Fruit fly (Drosophila melanogaster): Measurements from ENCODE around the gene TfAP-2.

Gene TfAP-2

DNA sequence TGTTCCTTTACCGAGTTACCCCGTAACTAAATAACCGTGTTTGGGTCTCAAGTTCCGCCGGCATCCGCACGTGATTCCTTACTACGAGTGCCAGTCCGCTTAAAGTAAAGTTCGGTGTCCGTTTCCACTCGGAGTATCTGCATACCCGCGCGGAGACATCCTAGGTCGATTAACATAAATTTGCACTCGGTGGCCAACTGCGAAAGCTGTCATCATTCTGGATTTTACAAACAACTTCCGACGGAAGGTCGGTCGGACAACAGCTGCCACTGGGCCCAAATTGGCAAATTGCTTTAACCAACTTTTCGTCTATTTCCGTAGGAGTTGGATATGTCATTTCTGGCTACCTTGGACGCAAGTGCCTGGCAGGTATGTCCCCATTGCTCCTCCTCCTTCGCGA is at the start of gene TfAP-2:
TfAP-2 (plus strand) TSS at position 301 of the 400 bp plus-strand sequence.
- no peak for TF ChIP-seq psq (optimal IDR thresholded peaks at IDR 0.05)
- no peak for TF ChIP-seq insv (optimal IDR thresholded peaks at IDR 0.05)
- no peak for TF ChIP-seq h (optimal IDR thresholded peaks at IDR 0.05)
- TF ChIP-seq ttk (optimal IDR thresholded peaks at IDR 0.05), result no peak
- TF ChIP-seq Myc (optimal IDR thresholded peaks at IDR 0.05), result no peak
- no peak for TF ChIP-seq Sin3A (optimal IDR thresholded peaks at IDR 0.05)

DNA sequence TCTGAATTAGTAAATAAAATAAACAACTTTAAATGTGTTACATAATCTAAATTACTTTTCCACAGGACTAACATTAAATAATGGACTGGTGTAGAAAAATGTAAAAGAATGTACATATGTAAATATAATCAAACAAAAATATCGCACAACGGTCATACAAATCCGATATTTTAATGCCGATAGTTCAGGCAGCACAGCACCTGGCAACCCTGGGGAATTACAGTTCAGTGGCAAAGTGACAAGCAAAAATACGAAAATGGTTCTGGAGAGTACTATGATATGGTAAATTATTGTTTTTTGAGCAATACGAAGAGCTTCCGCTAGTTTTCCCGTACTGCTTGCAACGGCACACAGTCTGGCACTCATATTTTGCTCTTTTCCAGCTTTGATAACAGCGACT is 49.8 kb upstream of the TfAP-2 start, which contains the start of gene Rpn10:
Rpn10 (plus strand) TSS at position 144 of the 400 bp plus-strand sequence.
- TF ChIP-seq h (optimal IDR thresholded peaks at IDR 0.05), result no peak
- TF ChIP-seq ttk (optimal IDR thresholded peaks at IDR 0.05), result no peak

DNA sequence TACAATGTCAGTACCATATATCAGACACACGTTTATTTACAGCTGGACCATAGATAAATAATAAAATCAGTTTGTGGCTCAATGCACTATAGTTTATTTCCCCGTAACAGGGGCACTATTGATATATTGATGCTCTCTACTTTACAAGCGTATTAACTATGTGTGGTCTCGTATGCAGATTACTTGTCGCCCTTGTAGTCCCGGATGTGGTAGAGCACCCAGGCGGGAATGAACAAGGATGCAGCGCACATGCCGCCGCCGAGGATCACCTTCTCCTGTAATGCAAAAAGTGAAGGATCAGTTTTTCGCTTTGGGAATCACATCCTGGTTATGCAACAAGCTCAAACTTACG is 47.8 kb upstream of the TfAP-2 start:
- TF ChIP-seq h (optimal IDR thresholded peaks at IDR 0.05) (no peak), psq (optimal IDR thresholded peaks at IDR 0.05) (no peak), Myc (optimal IDR thresholded peaks at IDR 0.05) (no peak), insv (optimal IDR thresholded peaks at IDR 0.05) (no peak), Sin3A (optimal IDR thresholded peaks at IDR 0.05) (no peak), ttk (optimal IDR thresholded peaks at IDR 0.05) (no peak)

DNA sequence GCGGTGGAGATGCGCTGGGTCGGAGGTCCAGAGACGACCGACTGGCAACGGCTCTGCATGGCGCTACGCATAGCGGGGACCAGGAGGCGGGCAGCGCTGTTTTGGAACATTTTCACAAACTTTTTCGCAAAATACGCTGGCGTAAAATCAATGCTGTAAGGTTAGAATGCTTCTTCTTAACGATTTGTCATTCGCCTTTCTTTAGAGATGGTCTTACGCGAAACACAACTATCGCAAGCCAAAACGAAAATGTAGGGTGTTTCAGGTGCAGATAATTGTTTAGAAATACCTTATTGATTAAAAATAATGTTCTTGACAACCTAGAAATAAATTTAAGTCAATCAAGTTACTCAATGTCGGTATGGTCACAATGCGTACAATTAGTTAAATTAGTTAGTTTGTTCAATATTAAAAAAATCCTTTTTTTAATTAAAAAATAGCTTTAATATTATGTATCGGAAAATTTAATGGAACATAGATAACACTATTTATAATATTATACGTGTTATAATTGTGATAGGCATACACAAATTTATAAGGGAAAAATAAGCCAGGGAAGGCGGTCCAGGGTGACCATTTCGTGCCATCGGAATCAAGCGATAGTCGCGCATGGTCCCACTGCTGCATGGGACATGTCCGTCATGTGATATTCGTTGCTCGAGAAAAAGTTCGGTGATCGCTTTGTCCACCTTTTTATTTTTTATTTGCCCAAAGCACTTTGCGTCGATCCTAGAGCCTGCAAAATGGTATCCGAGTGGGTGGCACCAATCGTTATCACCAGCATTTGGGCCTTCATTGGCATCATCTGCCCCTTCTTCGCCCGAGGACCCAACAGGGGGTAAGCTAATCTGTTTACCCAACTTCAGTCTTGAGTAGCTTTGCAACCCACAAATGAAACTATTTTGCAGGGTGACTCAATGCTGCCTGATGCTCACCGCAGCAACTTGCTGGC is 47.1 kb upstream of the TfAP-2 start, which contains the start of the genes COX8 and VhaM9.7-b:
COX8 (minus strand) TSS at position 203 of the 952 bp plus-strand sequence.
VhaM9.7-b (plus strand) TSS at position 618 of the 952 bp plus-strand sequence.
- TF ChIP-seq Myc (optimal IDR thresholded peaks at IDR 0.05) (no peak), h (optimal IDR thresholded peaks at IDR 0.05) (no peak), ttk (optimal IDR thresholded peaks at IDR 0.05) (no peak)

DNA sequence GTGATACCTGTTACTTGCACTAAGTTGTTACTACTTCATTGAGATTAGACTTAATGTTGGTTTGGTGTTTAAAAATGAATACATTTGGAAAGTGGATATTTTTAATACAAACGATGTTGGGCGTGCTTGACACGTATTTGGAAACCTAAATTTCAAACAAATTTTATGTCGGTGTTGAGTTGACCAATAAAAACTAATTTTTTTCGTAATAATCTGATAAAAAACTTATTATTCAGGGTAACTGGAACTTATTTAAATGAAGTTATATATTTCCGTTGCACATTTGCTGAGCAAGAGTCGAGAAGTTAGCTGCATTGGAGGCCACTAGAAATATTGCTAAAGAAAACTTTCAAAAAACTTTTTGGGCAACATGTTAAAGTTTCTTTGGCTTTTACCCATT is 44.6 kb upstream of the TfAP-2 start, which contains the start of gene CG33290:
CG33290 (plus strand) TSS at position 301 of the 400 bp plus-strand sequence.
- TF ChIP-seq h (optimal IDR thresholded peaks at IDR 0.05) (no peak), insv (optimal IDR thresholded peaks at IDR 0.05) (no peak), Sin3A (optimal IDR thresholded peaks at IDR 0.05) (no peak), psq (optimal IDR thresholded peaks at IDR 0.05) (no peak), Myc (optimal IDR thresholded peaks at IDR 0.05) (no peak), ttk (optimal IDR thresholded peaks at IDR 0.05) (no peak)

DNA sequence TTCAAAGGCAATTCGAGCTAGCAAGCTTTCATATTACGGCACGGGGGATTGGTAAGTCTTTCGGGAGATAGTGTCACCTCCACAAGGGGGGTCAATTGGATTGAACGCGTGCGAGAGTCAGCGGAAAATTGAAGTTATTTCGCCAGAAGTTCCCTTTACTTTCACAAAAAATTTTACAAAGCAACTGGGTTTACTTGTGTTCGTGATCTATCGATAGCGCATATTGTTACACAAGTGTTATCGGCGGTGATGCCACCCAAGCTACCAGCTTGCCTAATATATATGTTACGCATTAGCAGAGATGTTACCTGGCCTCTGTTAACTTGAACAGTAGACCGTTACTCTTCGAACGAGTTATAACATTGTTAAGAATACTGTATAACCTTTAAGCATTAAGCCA is 31.9 kb upstream of the TfAP-2 start, which contains the start of gene Wnk:
Wnk (minus strand) TSS at position 177 of the 400 bp plus-strand sequence.
- TF ChIP-seq psq (optimal IDR thresholded peaks at IDR 0.05) (no peak), Sin3A (optimal IDR thresholded peaks at IDR 0.05) (no peak), insv (optimal IDR thresholded peaks at IDR 0.05) (no peak), Myc (optimal IDR thresholded peaks at IDR 0.05) (no peak), ttk (optimal IDR thresholded peaks at IDR 0.05) (no peak), h (optimal IDR thresholded peaks at IDR 0.05) (no peak)

DNA sequence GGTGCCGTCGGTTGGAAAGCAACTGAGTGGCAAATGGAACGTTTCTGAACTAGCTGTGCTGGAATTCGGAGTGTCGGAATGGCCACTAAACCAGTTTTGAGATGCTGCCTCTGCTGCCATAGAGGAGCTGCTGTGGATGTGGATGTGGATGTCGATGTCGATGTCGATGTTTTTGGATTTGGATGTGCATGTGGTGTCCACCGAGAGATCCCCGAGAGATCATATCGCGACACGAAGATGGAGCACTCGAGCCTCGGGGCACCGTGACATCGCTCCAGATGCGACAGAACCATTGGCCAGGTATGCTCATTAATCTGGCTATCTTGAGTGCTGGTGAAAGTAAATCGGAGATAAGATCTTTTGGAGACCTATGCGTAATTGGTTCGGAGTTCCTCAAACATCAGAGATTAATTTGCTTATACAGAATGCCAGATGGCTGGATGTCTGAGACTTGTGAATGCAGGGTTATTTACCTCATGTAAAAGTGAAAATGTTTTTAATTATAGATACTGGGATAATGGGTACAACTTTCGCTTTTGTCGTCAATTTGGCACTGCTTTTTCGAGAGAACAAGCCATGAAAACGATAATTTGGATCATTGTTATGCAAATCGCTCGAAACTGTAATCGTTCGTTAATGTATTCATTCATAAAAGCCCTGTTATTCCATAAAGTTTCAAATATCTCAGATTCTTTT is 28.3 kb upstream of the TfAP-2 start, which contains the start of gene CG7173:
CG7173 (minus strand) TSS at position 51 of the 696 bp plus-strand sequence.
- TF ChIP-seq insv (optimal IDR thresholded peaks at IDR 0.05), result no peak
- TF ChIP-seq psq (optimal IDR thresholded peaks at IDR 0.05), result no peak
- TF ChIP-seq Sin3A (optimal IDR thresholded peaks at IDR 0.05), result no peak
- no peak for TF ChIP-seq h (optimal IDR thresholded peaks at IDR 0.05)
- no peak for TF ChIP-seq ttk (optimal IDR thresholded peaks at IDR 0.05)
- no peak for TF ChIP-seq Myc (optimal IDR thresholded peaks at IDR 0.05)

DNA sequence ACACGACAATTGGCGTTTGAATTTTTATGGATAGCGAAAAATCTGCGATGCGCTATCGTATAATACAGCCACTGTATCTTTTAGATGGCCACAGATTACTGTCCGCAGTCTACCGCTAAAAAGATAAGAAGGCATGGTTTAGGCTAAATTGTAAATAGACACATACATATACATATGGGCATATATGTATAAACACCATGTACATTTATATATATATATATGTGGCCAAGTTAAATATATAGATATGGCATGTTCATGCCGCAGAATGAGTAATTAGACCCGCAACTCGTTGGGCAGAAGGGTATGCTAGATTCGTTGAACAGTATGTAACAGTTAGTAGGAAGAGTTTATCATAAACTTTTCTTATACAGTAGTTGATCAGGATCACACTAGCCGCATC is 24.5 kb upstream of the TfAP-2 start, which contains the start of gene CapaR:
CapaR (minus strand) TSS at position 101 of the 400 bp plus-strand sequence.
- no peak for TF ChIP-seq h (optimal IDR thresholded peaks at IDR 0.05)
- no peak for TF ChIP-seq Myc (optimal IDR thresholded peaks at IDR 0.05)
- no peak for TF ChIP-seq psq (optimal IDR thresholded peaks at IDR 0.05)
- no peak for TF ChIP-seq Sin3A (optimal IDR thresholded peaks at IDR 0.05)
- TF ChIP-seq ttk (optimal IDR thresholded peaks at IDR 0.05), result no peak
- no peak for TF ChIP-seq insv (optimal IDR thresholded peaks at IDR 0.05)

DNA sequence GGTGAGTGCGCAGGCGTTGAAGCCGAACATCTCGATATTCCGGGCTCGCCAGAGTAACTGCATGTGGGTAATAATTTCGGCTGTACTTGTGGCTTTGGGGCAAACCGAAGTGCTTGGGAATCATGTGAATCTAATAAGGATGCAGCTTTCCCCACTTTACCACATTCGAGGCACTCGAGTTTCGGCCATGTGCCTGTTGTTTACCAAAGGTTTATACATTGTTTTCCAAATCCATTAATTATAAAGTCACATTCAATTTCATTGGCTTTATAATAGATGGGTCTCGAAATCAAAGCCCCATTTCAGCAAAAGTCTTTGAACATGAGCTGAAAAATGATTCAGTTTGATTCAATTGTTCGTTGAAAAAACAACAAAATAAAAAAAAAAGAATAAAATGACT is 21.5 kb upstream of the TfAP-2 start, which contains the start of gene CG7634:
CG7634 (plus strand) TSS at position 301 of the 400 bp plus-strand sequence.
- TF ChIP-seq h (optimal IDR thresholded peaks at IDR 0.05) (no peak), ttk (optimal IDR thresholded peaks at IDR 0.05) (no peak)

DNA sequence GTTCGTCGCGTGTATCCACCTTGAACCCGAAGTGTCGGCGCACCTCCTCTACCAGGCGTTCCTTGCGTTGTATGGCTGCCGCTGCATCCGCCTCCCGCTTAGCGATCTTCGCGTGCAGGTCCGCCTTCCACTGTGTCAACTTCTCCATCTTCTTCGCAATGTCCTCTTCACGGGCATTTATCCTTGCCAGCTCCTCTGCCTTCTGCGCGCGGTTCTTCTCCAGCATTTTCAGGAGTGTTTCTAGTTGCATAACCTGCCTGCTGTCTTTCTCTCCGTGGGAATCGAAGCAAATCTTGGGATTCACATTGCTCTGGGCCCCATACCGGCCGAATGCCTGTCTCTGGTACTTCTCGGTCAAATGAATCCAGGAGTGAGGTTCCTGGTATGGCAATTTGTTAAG is 18.4 kb upstream of the TfAP-2 start:
- TF ChIP-seq ttk (optimal IDR thresholded peaks at IDR 0.05), result no peak
- TF ChIP-seq h (optimal IDR thresholded peaks at IDR 0.05), result no peak
- TF ChIP-seq Sin3A (optimal IDR thresholded peaks at IDR 0.05), result no peak
- TF ChIP-seq Myc (optimal IDR thresholded peaks at IDR 0.05), result no peak
- TF ChIP-seq insv (optimal IDR thresholded peaks at IDR 0.05), result no peak
- TF ChIP-seq psq (optimal IDR thresholded peaks at IDR 0.05), result no peak

DNA sequence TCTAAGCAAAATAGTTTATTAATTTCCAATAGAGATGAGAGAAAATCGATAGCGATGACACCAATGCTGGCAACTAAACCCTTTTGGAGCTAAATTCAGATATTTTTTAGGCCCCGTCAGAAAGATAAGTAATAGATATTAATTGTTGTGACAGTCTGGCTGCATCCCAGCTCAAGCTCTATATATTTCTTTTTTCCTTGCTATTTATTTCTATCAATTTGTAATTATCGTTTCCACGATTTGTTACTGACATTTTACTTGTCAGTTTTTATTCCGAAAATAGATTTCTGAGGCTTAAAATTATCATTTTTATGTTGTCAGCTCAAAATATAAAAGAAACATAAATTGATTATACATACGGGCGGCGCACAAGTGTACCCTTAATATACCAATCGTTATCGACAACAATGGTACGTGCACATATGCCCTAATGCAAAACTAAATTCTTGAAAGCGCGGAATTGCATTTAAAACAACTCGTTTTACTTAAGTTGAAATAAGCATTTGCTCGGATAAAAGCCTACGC is 17.7 kb upstream of the TfAP-2 start, which contains the start of the genes CRIF and SMC5:
CRIF (minus strand) TSS at position 51 of the 525 bp plus-strand sequence.
SMC5 (plus strand) TSS at position 329 of the 525 bp plus-strand sequence.
- no peak for TF ChIP-seq psq (optimal IDR thresholded peaks at IDR 0.05)
- TF ChIP-seq ttk (optimal IDR thresholded peaks at IDR 0.05), result no peak
- TF ChIP-seq Sin3A (optimal IDR thresholded peaks at IDR 0.05), result no peak

DNA sequence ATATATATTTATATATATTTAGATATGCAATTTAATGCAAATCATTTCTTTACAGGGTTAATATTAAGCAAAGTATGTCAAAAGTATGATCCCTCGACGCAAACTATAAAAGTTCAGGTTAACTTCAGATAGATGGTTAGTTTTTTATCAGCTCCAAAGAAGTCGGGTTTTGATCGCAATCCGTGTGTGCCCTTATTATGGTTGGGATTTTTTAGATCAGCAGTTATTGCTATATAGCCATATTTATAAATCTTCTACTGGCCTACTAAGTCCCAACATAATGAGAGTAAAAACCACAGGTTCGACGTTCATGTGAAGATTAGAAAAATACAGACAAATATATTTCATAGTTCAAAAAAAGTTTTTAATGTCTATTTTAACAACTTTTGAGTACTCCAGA is 12.8 kb upstream of the TfAP-2 start, which contains the start of gene EMC10:
EMC10 (plus strand) TSS at position 301 of the 400 bp plus-strand sequence.
- TF ChIP-seq Sin3A (optimal IDR thresholded peaks at IDR 0.05), result no peak

Data from Kc167 (cell line).